Worm (Caenorhabditis elegans) whole organism, early embryonic: Measurements from ENCODE around the gene srw-44.
"Not testable (repeated sequence)": the region's sequence is repeated elsewhere in the genome, so short reads cannot be mapped to it uniquely, and the experiment has no call there.

Source experiments
- B0310.2 ChIP-seq: sonication (generic microtip); optimal IDR thresholded peaks from 2 replicates; lab custom pipeline; 2016; ENCODE audit warnings: mild to moderate bottlenecking, missing genetic modification characterization, missing compliant biosample characterization
- F13C5.2 ChIP-seq: sonication (generic microtip); optimal IDR thresholded peaks from 2 replicates; lab custom pipeline; 2017; ENCODE audit warnings: mild to moderate bottlenecking, missing genetic modification characterization, inconsistent platforms, missing compliant biosample characterization
- aly-1 ChIP-seq: sonication (generic microtip); optimal IDR thresholded peaks from 2 replicates; lab custom pipeline; 2016; ENCODE audit warnings: missing genetic modification characterization, missing compliant biosample characterization
- ama-1 ChIP-seq: fragments of 150-350 bp; optimal IDR thresholded peaks from 2 replicates; lab custom pipeline; 2014
- ceh-13 ChIP-seq: fragments of 200-800 bp; sonication (Bioruptor generic); optimal IDR thresholded peaks from 2 replicates; lab custom pipeline; 2018; ENCODE audit warnings: mild to moderate bottlenecking, missing genetic modification characterization, missing compliant biosample characterization
- ceh-36 ChIP-seq: sonication (generic microtip); optimal IDR thresholded peaks from 2 replicates; lab custom pipeline; 2016; ENCODE audit warnings: missing genetic modification characterization, inconsistent platforms, missing compliant biosample characterization
- ets-7 ChIP-seq: sonication (generic microtip); optimal IDR thresholded peaks from 2 replicates; lab custom pipeline; 2016; ENCODE audit warnings: missing genotype, missing genetic modification characterization, missing compliant biosample characterization
- flt-1 ChIP-seq: fragments of 200-800 bp; sonication (Bioruptor generic); IDR thresholded peaks from 2 replicates; pipeline ENCODE4 v1.3.6; 2022; ENCODE audit warnings: missing genetic modification characterization, missing compliant biosample characterization
- hmbx-1 ChIP-seq: sonication (generic microtip); optimal IDR thresholded peaks from 2 replicates; lab custom pipeline; 2016; ENCODE audit warnings: mild to moderate bottlenecking, missing genetic modification characterization, missing compliant biosample characterization
- hmg-4 ChIP-seq: fragments of 200-800 bp; sonication (Bioruptor generic); optimal IDR thresholded peaks from 2 replicates; lab custom pipeline; 2018; ENCODE audit warnings: mild to moderate bottlenecking, missing genetic modification characterization, missing compliant biosample characterization
- hnd-1 ChIP-seq: sonication (generic microtip); optimal IDR thresholded peaks from 2 replicates; lab custom pipeline; 2016; ENCODE audit warnings: missing genetic modification characterization, missing compliant biosample characterization
- pes-1 ChIP-seq: fragments of 200-800 bp; sonication (Bioruptor generic); IDR thresholded peaks from 2 replicates; pipeline ENCODE4 v1.3.6; 2022; ENCODE audit warnings: missing genetic modification reagents, missing genetic modification characterization, missing compliant biosample characterization
- scrt-1 ChIP-seq: fragments of 200-800 bp; sonication (Bioruptor generic); IDR thresholded peaks from 2 replicates; pipeline ENCODE4 v1.3.6; 2022; ENCODE audit warnings: missing genetic modification characterization, missing compliant biosample characterization
- sea-1 ChIP-seq: fragments of 200-800 bp; sonication (Bioruptor generic); conservative IDR thresholded peaks from 2 replicates; pipeline ENCODE4 v1.3.6; 2022; ENCODE audit warnings: missing genetic modification characterization, missing compliant biosample characterization
- tbx-11 ChIP-seq: fragments of 200-800 bp; sonication (Bioruptor generic); IDR thresholded peaks from 2 replicates; pipeline ENCODE4 v1.3.6; 2022; ENCODE audit warnings: missing genetic modification characterization, missing compliant biosample characterization
- tbx-37 ChIP-seq: fragments of 200-800 bp; sonication (Bioruptor generic); conservative IDR thresholded peaks from 2 replicates; pipeline ENCODE4 v1.3.6; 2022; ENCODE audit warnings: missing genetic modification reagents, missing genetic modification characterization, missing compliant biosample characterization
- tra-4 ChIP-seq: sonication (generic microtip); optimal IDR thresholded peaks from 2 replicates; lab custom pipeline; 2017; ENCODE audit warnings: missing genetic modification characterization, missing compliant biosample characterization

srw-44 gene

ce11 chrV:16647093-16647492 is 33.0 kb upstream of the srw-44 start, which contains the start of gene W06G6.10:
W06G6.10 (minus strand) TSS chrV:16647193.
- TF ChIP-seq pes-1 (no peak), ama-1 (lab: Kevin White, UChicago) (no peak), B0310.2 (no peak), sea-1 (GFP tag; lab: Robert Waterston, UW) (no peak), ceh-13 (GFP tag; lab: Kevin White, UChicago) (no peak), hnd-1 (tag; lab: Kevin White, UChicago) (no peak), tbx-37 (GFP tag; lab: Robert Waterston, UW) (no peak), aly-1 (tag; lab: Kevin White, UChicago) (no peak), F13C5.2 (no peak), flt-1 (no peak), scrt-1 (no peak), hmg-4 (GFP tag; lab: Kevin White, UChicago) (no peak), tbx-11 (GFP tag; lab: Robert Waterston, UW) (no peak), tra-4 (tag; lab: Kevin White, UChicago) (no peak), ceh-36 (tag; lab: Kevin White, UChicago) (no peak), hmbx-1 (tag; lab: Kevin White, UChicago) (no peak), ets-7 (tag; lab: Kevin White, UChicago) (no peak)

- TF ChIP-seq aly-1 (tag; lab: Kevin White, UChicago) (no peak), pes-1 (no peak), ceh-36 (tag; lab: Kevin White, UChicago) (no peak), scrt-1 (no peak), tra-4 (tag; lab: Kevin White, UChicago) (no peak), flt-1 (no peak), sea-1 (GFP tag; lab: Robert Waterston, UW) (no peak)
These were observed 31.6 kb upstream of the srw-44 start, which contains the start of gene W06G6.20 for ce11 chrV:16648317-16649018. W06G6.20 (minus strand) TSS chrV:16648367.

- not testable (repeated sequence) for TF ChIP-seq F13C5.2, pes-1, B0310.2
These were observed 30.9 kb upstream of the srw-44 start, which contains the start of gene W06G6.11 for ce11 chrV:16649200-16649599. W06G6.11 (minus strand) TSS chrV:16649300.

- TF ChIP-seq tbx-11 (GFP tag; lab: Robert Waterston, UW); B0310.2; tra-4 (tag; lab: Kevin White, UChicago): not testable (repeated sequence)
These were observed 25.8 kb upstream of the srw-44 start, which contains the start of gene W06G6.15 for ce11 chrV:16654242-16654641. W06G6.15 (plus strand) TSS chrV:16654542.

ce11 chrV:16660816-16661215 is 19.3 kb upstream of the srw-44 start, which contains the start of gene Y70C5B.2:
Y70C5B.2 (minus strand) TSS chrV:16660916.
- TF ChIP-seq pes-1; tbx-37 (GFP tag; lab: Robert Waterston, UW); F13C5.2: not testable (repeated sequence)

- no peak for TF ChIP-seq ama-1 (lab: Kevin White, UChicago)
- no peak for TF ChIP-seq tra-4 (tag; lab: Kevin White, UChicago)
- no peak for TF ChIP-seq hmg-4 (GFP tag; lab: Kevin White, UChicago)
- TF ChIP-seq flt-1, result no peak
- TF ChIP-seq tbx-11 (GFP tag; lab: Robert Waterston, UW), result no peak
- TF ChIP-seq ceh-13 (GFP tag; lab: Kevin White, UChicago), result no peak
- TF ChIP-seq ets-7 (tag; lab: Kevin White, UChicago), result no peak
- no peak for TF ChIP-seq sea-1 (GFP tag; lab: Robert Waterston, UW)
- no peak for TF ChIP-seq hmbx-1 (tag; lab: Kevin White, UChicago)
- no peak for TF ChIP-seq pes-1
- TF ChIP-seq ceh-36 (tag; lab: Kevin White, UChicago), result no peak
- TF ChIP-seq scrt-1, result no peak
- TF ChIP-seq B0310.2, result no peak
- no peak for TF ChIP-seq tbx-37 (GFP tag; lab: Robert Waterston, UW)
- TF ChIP-seq hnd-1 (tag; lab: Kevin White, UChicago), result no peak
- no peak for TF ChIP-seq F13C5.2
- no peak for TF ChIP-seq aly-1 (tag; lab: Kevin White, UChicago)
These were observed 13.4 kb upstream of the srw-44 start, which contains the start of gene F14F8.14 for ce11 chrV:16666647-16667046. F14F8.14 (minus strand) TSS chrV:16666747.

ce11 chrV:16668473-16668872 is 11.6 kb upstream of the srw-44 start, which contains the start of gene F14F8.9:
F14F8.9 (minus strand) TSS chrV:16668573.
- TF ChIP-seq ceh-36 (tag; lab: Kevin White, UChicago), result no peak
- TF ChIP-seq aly-1 (tag; lab: Kevin White, UChicago), result no peak
- no peak for TF ChIP-seq tbx-37 (GFP tag; lab: Robert Waterston, UW)
- no peak for TF ChIP-seq F13C5.2
- TF ChIP-seq tra-4 (tag; lab: Kevin White, UChicago), result no peak
- TF ChIP-seq scrt-1, result no peak
- no peak for TF ChIP-seq ama-1 (lab: Kevin White, UChicago)
- no peak for TF ChIP-seq tbx-11 (GFP tag; lab: Robert Waterston, UW)
- no peak for TF ChIP-seq pes-1
- no peak for TF ChIP-seq ets-7 (tag; lab: Kevin White, UChicago)
- TF ChIP-seq ceh-13 (GFP tag; lab: Kevin White, UChicago), result no peak
- TF ChIP-seq flt-1, result no peak
- TF ChIP-seq B0310.2, result no peak
- no peak for TF ChIP-seq hnd-1 (tag; lab: Kevin White, UChicago)
- no peak for TF ChIP-seq hmbx-1 (tag; lab: Kevin White, UChicago)
- no peak for TF ChIP-seq sea-1 (GFP tag; lab: Robert Waterston, UW)
